Worm (Caenorhabditis elegans) whole organism, L2 larva: ENCODE data around the gene B0001.4.

Source experiments
- C34F6.9 ChIP-seq: fragments of 150-350 bp; optimal IDR thresholded peaks from 2 replicates; lab custom pipeline; 2014; ENCODE audit warnings: missing biosample characterization, missing genetic modification characterization
- R02D3.7 ChIP-seq: fragments of 150-350 bp; optimal IDR thresholded peaks from 2 replicates; lab custom pipeline; 2014; ENCODE audit warnings: missing biosample characterization, missing genetic modification characterization
- Y55F3AM.14 ChIP-seq: fragments of 200-800 bp; sonication (Bioruptor generic); optimal IDR thresholded peaks from 2 replicates; lab custom pipeline; 2018; ENCODE audit warnings: mild to moderate bottlenecking, missing genetic modification characterization, missing compliant biosample characterization
- ZK546.5 ChIP-seq: sonication (generic microtip); optimal IDR thresholded peaks from 2 replicates; lab custom pipeline; 2017; ENCODE audit warnings: missing biosample characterization, missing genetic modification characterization
- ama-1 ChIP-seq: fragments of 150-350 bp; optimal IDR thresholded peaks from 2 replicates; lab custom pipeline; 2018; ENCODE audit warnings: inconsistent platforms
- blmp-1 ChIP-seq: sonication (generic microtip); optimal IDR thresholded peaks from 2 replicates; lab custom pipeline; 2017; ENCODE audit warnings: missing genetic modification characterization, mild to moderate bottlenecking, missing compliant biosample characterization, antibody characterized with exemption, moderate library complexity; ENCODE audit not compliant: insufficient read depth
- ceh-16 ChIP-seq: fragments of 150-350 bp; optimal IDR thresholded peaks from 2 replicates; lab custom pipeline; 2014; ENCODE audit warnings: missing biosample characterization, missing genetic modification characterization
- ceh-82 ChIP-seq: fragments of 150-350 bp; optimal IDR thresholded peaks from 2 replicates; lab custom pipeline; 2014; ENCODE audit warnings: missing biosample characterization, missing genetic modification characterization
- crh-2 ChIP-seq: sonication (generic microtip); optimal IDR thresholded peaks from 2 replicates; lab custom pipeline; 2017; ENCODE audit warnings: missing biosample characterization, missing genetic modification characterization
- dmd-4 ChIP-seq: sonication (generic microtip); optimal IDR thresholded peaks from 2 replicates; lab custom pipeline; 2017; ENCODE audit warnings: missing biosample characterization, missing genetic modification characterization
- elt-1 ChIP-seq: fragments of 150-350 bp; optimal IDR thresholded peaks from 2 replicates; lab custom pipeline; 2014; ENCODE audit warnings: missing biosample characterization, missing genetic modification characterization
- elt-3 ChIP-seq: sonication (generic microtip); optimal IDR thresholded peaks from 2 replicates; lab custom pipeline; 2017; ENCODE audit warnings: missing biosample characterization, missing genetic modification characterization
- fos-1 ChIP-seq: fragments of 150-350 bp; optimal IDR thresholded peaks from 2 replicates; lab custom pipeline; 2014; ENCODE audit warnings: missing biosample characterization, missing genetic modification characterization
- gmeb-1 ChIP-seq: fragments of 150-350 bp; optimal IDR thresholded peaks from 2 replicates; lab custom pipeline; 2014; ENCODE audit warnings: missing biosample characterization, missing genetic modification characterization
- lin-11 ChIP-seq: fragments of 150-350 bp; sonication (generic microtip); optimal IDR thresholded peaks from 2 replicates; lab custom pipeline; 2014; ENCODE audit warnings: missing biosample characterization, missing genetic modification characterization, inconsistent platforms, mixed read lengths
- lin-13 ChIP-seq: fragments of 150-350 bp; optimal IDR thresholded peaks from 2 replicates; lab custom pipeline; 2014; ENCODE audit warnings: missing biosample characterization, missing genetic modification reagents, missing genetic modification characterization
- lin-39 ChIP-seq: fragments of 150-350 bp; optimal IDR thresholded peaks from 2 replicates; lab custom pipeline; 2014; ENCODE audit warnings: missing biosample characterization, missing genetic modification reagents, missing genetic modification characterization
- mab-5 ChIP-seq: fragments of 150-350 bp; optimal IDR thresholded peaks from 2 replicates; lab custom pipeline; 2014; ENCODE audit warnings: missing biosample characterization, missing genetic modification characterization
- mbf-1 ChIP-seq: sonication (generic microtip); optimal IDR thresholded peaks from 2 replicates; lab custom pipeline; 2017; ENCODE audit warnings: missing biosample characterization, missing genetic modification characterization
- nhr-10 ChIP-seq: sonication (generic microtip); optimal IDR thresholded peaks from 2 replicates; lab custom pipeline; 2017; ENCODE audit warnings: missing biosample characterization, missing genetic modification characterization
- nhr-11 ChIP-seq: fragments of 150-350 bp; optimal IDR thresholded peaks from 2 replicates; lab custom pipeline; 2014; ENCODE audit warnings: missing biosample characterization, missing genetic modification characterization
- nhr-129 ChIP-seq: fragments of 150-350 bp; optimal IDR thresholded peaks from 2 replicates; lab custom pipeline; 2014; ENCODE audit warnings: missing biosample characterization, missing genetic modification characterization
- nhr-21 ChIP-seq: fragments of 150-350 bp; optimal IDR thresholded peaks from 2 replicates; lab custom pipeline; 2014; ENCODE audit warnings: missing biosample characterization, missing genetic modification characterization
- nhr-6 ChIP-seq: fragments of 150-350 bp; optimal IDR thresholded peaks from 2 replicates; lab custom pipeline; 2014; ENCODE audit warnings: missing biosample characterization, missing genetic modification characterization
- nhr-77 ChIP-seq: fragments of 150-350 bp; optimal IDR thresholded peaks from 2 replicates; lab custom pipeline; 2014; ENCODE audit warnings: missing biosample characterization, missing genetic modification characterization
- peb-1 ChIP-seq: fragments of 150-350 bp; optimal IDR thresholded peaks from 2 replicates; lab custom pipeline; 2014; ENCODE audit warnings: missing biosample characterization, missing genetic modification characterization
- sem-4 ChIP-seq: fragments of 150-350 bp; optimal IDR thresholded peaks from 2 replicates; lab custom pipeline; 2014; ENCODE audit warnings: missing biosample characterization, missing genetic modification reagents, missing genetic modification characterization
- skn-1 ChIP-seq: sonication (generic microtip); optimal IDR thresholded peaks from 2 replicates; lab custom pipeline; 2017; ENCODE audit warnings: missing biosample characterization, missing genetic modification characterization
- sma-3 ChIP-seq: sonication (generic microtip); optimal IDR thresholded peaks from 2 replicates; lab custom pipeline; 2016; ENCODE audit warnings: missing genetic modification reagents, missing genetic modification characterization, missing compliant biosample characterization
- sma-9 ChIP-seq, 2 experiments: fragments of 150-350 bp in 1 of 2; sonication (generic microtip) in 1 of 2; optimal IDR thresholded peaks; 2 replicates each; lab custom pipeline; 2014 to 2016; ENCODE audit warnings: missing genetic modification characterization in 2 of 2, mild to moderate bottlenecking in 1 of 2, missing biosample characterization in 1 of 2, missing compliant biosample characterization in 1 of 2, missing genetic modification reagents in 1 of 2, moderate library complexity in 1 of 2
- snpc-4 ChIP-seq: fragments of 150-350 bp; optimal IDR thresholded peaks from 2 replicates; lab custom pipeline; 2014; ENCODE audit warnings: missing biosample characterization, missing genetic modification characterization
- unc-55 ChIP-seq: fragments of 150-350 bp; sonication (generic microtip); optimal IDR thresholded peaks from 3 replicates; lab custom pipeline; 2014; ENCODE audit warnings: missing biosample characterization, missing genetic modification reagents, missing genetic modification characterization
- ztf-11 ChIP-seq: sonication (generic microtip); optimal IDR thresholded peaks from 2 replicates; lab custom pipeline; 2017; ENCODE audit warnings: missing biosample characterization, missing genetic modification characterization

B0001.4 gene

DNA sequence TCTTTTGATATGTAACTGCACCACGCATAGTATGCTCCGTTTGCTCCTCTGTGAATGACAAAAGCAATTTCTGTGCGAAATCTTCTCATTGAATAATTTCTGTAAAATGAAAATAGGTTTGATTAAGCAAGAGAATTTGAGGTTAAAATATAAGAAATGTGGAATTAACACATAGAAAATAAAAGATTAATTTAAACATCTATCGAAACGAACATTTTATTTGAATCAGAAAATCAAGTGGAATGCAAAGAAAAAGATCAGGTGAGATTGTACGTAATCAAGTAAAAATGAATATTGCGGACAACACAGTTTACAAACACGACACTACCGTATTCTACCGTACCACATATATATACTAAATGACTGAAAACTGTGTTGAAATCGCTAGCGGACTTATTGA lies 3.0 kb upstream of the B0001.4 start, which contains the start of gene B0001.8:
Gene B0001.8, minus strand, starts transcription at position 101 of the 400 bp plus-strand sequence.
- no peak for TF ChIP-seq nhr-21
- TF ChIP-seq ZK546.5, result no peak
- no peak for TF ChIP-seq blmp-1
- TF ChIP-seq C34F6.9 (tag; lab: Kevin White, UChicago), result no peak
- no peak for TF ChIP-seq elt-1 (tag; lab: Kevin White, UChicago)
- TF ChIP-seq peb-1, result no peak
- TF ChIP-seq nhr-11 (tag; lab: Kevin White, UChicago), result no peak
- TF ChIP-seq snpc-4, result no peak
- TF ChIP-seq lin-11, result no peak
- TF ChIP-seq ztf-11 (tag; lab: Kevin White, UChicago), result no peak
- TF ChIP-seq nhr-77, result no peak
- TF ChIP-seq Y55F3AM.14 (GFP tag; lab: Kevin White, UChicago), result no peak
- TF ChIP-seq fos-1 (tag; lab: Kevin White, UChicago), result no peak
- TF ChIP-seq crh-2 (tag; lab: Kevin White, UChicago), result no peak
- TF ChIP-seq unc-55 (GFP tag; lab: Kevin White, UChicago), result no peak
- no peak for TF ChIP-seq ceh-82 (tag; lab: Kevin White, UChicago)
- TF ChIP-seq, all 48 proteins: peak for 0

DNA sequence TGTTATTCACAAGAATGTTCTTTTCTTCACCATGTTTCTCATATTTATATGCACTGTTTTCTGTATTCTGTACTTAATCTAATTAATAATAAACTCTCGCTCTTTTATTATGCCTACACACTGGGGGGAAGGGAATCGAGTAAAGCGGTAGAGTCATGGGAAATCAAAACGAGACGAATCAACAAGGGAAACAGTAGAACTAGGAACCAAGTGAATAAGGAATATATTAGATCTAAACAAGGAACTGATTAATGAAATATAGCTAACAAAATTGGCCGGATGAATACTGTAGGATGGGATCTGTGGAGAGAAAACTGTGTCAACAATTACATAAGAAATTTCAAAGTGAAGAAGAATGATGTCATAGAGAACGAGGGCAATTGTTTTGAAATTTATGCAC lies 3.0 kb downstream of the B0001.4 start:
- TF ChIP-seq R02D3.7 (tag; lab: Kevin White, UChicago) (no peak), nhr-129 (no peak), nhr-6 (tag; lab: Kevin White, UChicago) (no peak), gmeb-1 (no peak)

DNA sequence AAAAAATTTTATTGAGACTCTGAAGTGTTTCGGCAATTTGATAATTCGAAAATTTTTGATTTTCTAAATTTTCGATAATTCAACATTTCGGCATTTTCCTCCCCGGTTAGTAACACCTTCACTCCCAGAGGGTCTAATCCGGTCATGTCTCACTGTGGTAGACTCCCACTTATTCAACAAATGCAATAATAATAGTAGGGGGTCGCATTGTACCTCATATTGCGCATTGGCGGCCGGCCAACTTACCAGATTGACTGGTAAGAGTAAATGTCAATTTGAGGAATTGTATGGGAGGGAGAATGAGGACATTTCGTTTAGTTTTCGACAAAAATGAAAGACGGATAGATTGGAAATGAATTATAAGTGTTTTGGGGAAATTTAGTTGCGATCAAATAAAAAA lies 4.2 kb downstream of the B0001.4 start:
- peak; percentile 13 for TF ChIP-seq nhr-129
- TF ChIP-seq R02D3.7 (tag; lab: Kevin White, UChicago), result no peak

DNA sequence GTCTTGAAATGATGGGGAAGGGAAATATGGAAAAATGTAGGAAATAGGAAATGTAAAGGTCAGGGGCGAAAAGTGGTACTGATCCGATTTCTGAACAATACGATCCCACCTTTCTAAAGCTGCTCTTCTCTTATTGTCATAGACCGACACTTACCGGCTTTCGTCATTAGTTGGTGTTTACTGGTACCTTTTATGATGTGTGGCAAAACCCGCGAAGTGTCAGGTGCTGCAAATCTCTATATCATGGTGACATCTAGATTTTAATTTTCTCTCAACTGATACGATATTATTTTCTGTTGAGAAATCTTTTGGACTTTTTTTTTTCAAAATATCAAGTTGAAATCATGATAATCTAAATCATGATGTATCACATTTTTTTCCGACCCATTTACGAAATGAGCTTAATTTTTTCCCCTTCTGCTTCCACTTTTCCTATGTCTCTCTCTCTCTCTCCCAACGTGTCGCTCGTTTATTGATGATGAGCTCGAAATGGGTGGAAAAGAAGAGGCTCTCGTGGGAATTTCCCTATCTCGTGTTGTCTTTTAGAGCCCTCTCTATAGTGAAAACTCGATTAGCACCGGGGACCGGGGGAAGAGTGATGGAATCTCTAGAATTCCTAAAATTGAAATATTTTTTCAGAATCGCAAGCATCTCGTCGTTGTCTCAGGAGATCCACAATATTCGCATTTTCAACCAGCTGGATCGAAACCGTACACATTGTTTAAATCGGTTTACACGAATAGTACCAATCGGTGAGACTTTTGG lies 6.5 kb downstream of the B0001.4 start:
- TF ChIP-seq snpc-4, result peak; percentile 59
- TF ChIP-seq elt-3 (tag; lab: Kevin White, UChicago), result no peak
- peak; percentile 11 for TF ChIP-seq nhr-129

DNA sequence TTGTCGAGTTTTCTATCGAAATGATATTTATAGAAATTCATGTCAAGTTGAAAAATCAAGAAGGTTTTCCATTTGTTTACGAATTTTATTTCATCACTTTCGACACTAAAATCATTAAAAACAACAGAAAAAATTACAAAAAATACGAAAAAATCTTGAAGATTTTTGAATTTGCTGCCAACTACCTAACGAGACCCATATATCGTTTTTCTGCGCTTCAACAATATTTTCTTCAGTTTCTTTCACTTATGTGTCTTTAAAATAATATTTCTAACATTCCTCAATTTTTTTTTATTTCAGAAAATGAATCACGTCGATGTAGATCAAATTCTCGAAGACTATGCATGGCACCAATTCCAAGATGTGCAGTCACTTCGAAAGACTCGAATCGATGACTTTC lies 8.8 kb downstream of the B0001.4 start, which contains the start of gene lin-24:
Gene lin-24, plus strand, starts transcription at position 301 of the 400 bp plus-strand sequence.
- TF ChIP-seq mbf-1 (tag; lab: Kevin White, UChicago) (no peak), mab-5 (no peak), dmd-4 (tag; lab: Kevin White, UChicago) (no peak), lin-39 (tag; lab: Kevin White, UChicago) (no peak), ceh-16 (no peak), sma-9 (GFP tag; optimal IDR thresholded peaks at IDR 0.05; lab: Kevin White, UChicago) (no peak), sma-9 (tag; optimal IDR thresholded peaks at IDR 0.05; lab: Kevin White, UChicago) (no peak), nhr-6 (tag; lab: Kevin White, UChicago) (no peak), peb-1 (no peak), ama-1 (no peak), sem-4 (no peak), crh-2 (tag; lab: Kevin White, UChicago) (no peak), lin-11 (no peak), nhr-10 (no peak), nhr-11 (tag; lab: Kevin White, UChicago) (no peak), snpc-4 (no peak), skn-1 (tag; lab: Kevin White, UChicago) (no peak), elt-1 (tag; lab: Kevin White, UChicago) (no peak)

DNA sequence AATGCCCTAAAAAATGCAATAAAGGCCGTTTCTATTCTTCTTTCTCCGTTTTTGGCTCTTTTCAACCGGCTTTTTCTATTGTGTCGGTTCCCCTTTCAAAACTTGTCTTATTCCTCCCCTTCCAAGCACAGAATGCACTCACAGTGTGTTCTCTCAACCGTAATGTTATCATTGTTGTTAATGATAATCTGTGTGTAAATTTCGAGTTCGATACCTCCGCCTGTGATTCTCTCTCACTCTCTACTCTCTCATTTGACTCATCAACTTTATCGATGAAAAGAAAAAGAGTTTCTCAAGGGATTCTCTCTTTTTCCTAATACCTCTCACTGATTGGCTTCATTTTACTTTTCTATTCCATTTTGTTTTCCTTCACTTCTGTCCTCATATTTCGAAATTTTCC lies 9.3 kb downstream of the B0001.4 start:
- TF ChIP-seq lin-13 (no peak), gmeb-1 (no peak), nhr-129 (peak; percentile 11), sem-4 (no peak), skn-1 (tag; lab: Kevin White, UChicago) (no peak), ama-1 (no peak), nhr-6 (tag; lab: Kevin White, UChicago) (no peak), lin-11 (no peak), ceh-16 (no peak), sma-3 (GFP tag; lab: Kevin White, UChicago) (no peak), fos-1 (tag; lab: Kevin White, UChicago) (peak; percentile 90), C34F6.9 (tag; lab: Kevin White, UChicago) (peak; percentile 31), ztf-11 (tag; lab: Kevin White, UChicago) (no peak), unc-55 (GFP tag; lab: Kevin White, UChicago) (peak; percentile 54), nhr-10 (no peak)
